Fruit fly (Drosophila melanogaster) whole organism, embryonic: Measurements from ENCODE around the gene Lsm12a.

ENCODE experiments used
- Bdp1 ChIP-seq: fragments of 200-800 bp; sonication (Bioruptor generic); optimal IDR thresholded peaks from 3 replicates; lab custom pipeline; 2016; ENCODE audit warnings: missing biosample characterization, missing genetic modification characterization
- CG13287 ChIP-seq: fragments of 200-800 bp; sonication (Bioruptor generic); IDR thresholded peaks from 2 replicates; pipeline ENCODE4 v1.3.6; 2022; ENCODE audit warnings: missing biosample characterization, missing genetic modification characterization; ENCODE audit not compliant: partially characterized antibody
- CG15269 ChIP-seq: fragments of 200-800 bp; sonication (Bioruptor generic); optimal IDR thresholded peaks from 2 replicates; lab custom pipeline; 2018; ENCODE audit warnings: missing biosample characterization, mild to moderate bottlenecking, missing genetic modification characterization, moderate library complexity
- CG1529 ChIP-seq: fragments of 200-800 bp; sonication (Bioruptor generic); optimal IDR thresholded peaks from 3 replicates; lab custom pipeline; 2018; ENCODE audit warnings: missing biosample characterization, missing genetic modification characterization
- CG1602 ChIP-seq: fragments of 200-800 bp; sonication (Bioruptor generic); optimal IDR thresholded peaks from 3 replicates; lab custom pipeline; 2016; ENCODE audit warnings: missing biosample characterization, missing genetic modification characterization
- CG17186 ChIP-seq: fragments of 200-800 bp; sonication (Bioruptor generic); optimal IDR thresholded peaks from 3 replicates; lab custom pipeline; 2017; ENCODE audit warnings: missing biosample characterization, missing genetic modification reagents, missing genetic modification characterization
- CG17361 ChIP-seq: fragments of 200-800 bp; sonication (Bioruptor generic); IDR thresholded peaks from 3 replicates; pipeline ENCODE4 v1.3.6; 2022; ENCODE audit warnings: missing biosample characterization, missing genetic modification characterization
- CG17829 ChIP-seq: fragments of 200-800 bp; optimal IDR thresholded peaks from 2 replicates; lab custom pipeline; 2019; ENCODE audit warnings: missing biosample characterization, mild to moderate bottlenecking, missing genetic modification characterization, moderate library complexity
- CG17912 ChIP-seq: fragments of 200-800 bp; sonication (Bioruptor generic); optimal IDR thresholded peaks from 2 replicates; lab custom pipeline; 2018; ENCODE audit warnings: missing biosample characterization, mild to moderate bottlenecking, missing genetic modification characterization
- CG1832 ChIP-seq: fragments of 200-800 bp; sonication (Bioruptor generic); optimal IDR thresholded peaks from 2 replicates; lab custom pipeline; 2017; ENCODE audit warnings: missing biosample characterization, mild to moderate bottlenecking, missing genetic modification characterization, inconsistent platforms
- CG2129 ChIP-seq: fragments of 200-800 bp; sonication (Bioruptor generic); IDR thresholded peaks from 2 replicates; pipeline ENCODE4 v1.3.6; 2022; ENCODE audit warnings: missing biosample characterization, missing genetic modification characterization; ENCODE audit not compliant: partially characterized antibody
- CG30431 ChIP-seq: fragments of 200-800 bp; sonication (Bioruptor generic); optimal IDR thresholded peaks from 2 replicates; lab custom pipeline; 2017; ENCODE audit warnings: missing biosample characterization, missing genetic modification characterization
- CG31441 ChIP-seq: fragments of 200-800 bp; sonication (Bioruptor generic); IDR thresholded peaks from 2 replicates; pipeline ENCODE4 v1.3.6; 2022; ENCODE audit warnings: missing biosample characterization, missing genetic modification characterization
- CG3163 ChIP-seq: fragments of 200-800 bp; sonication (Bioruptor generic); optimal IDR thresholded peaks from 3 replicates; lab custom pipeline; 2016; ENCODE audit warnings: missing biosample characterization, missing genetic modification characterization
- CG32772 ChIP-seq: fragments of 200-800 bp; sonication (Bioruptor generic); IDR thresholded peaks from 2 replicates; pipeline ENCODE4 v1.3.6; 2022; ENCODE audit warnings: missing biosample characterization, missing genetic modification characterization
- CG6254 ChIP-seq: fragments of 200-800 bp; sonication (Bioruptor generic); optimal IDR thresholded peaks from 3 replicates; lab custom pipeline; 2017; ENCODE audit warnings: mild to moderate bottlenecking, missing biosample characterization, missing genetic modification reagents, missing genetic modification characterization
- CG6272 ChIP-seq: fragments of 200-800 bp; sonication (Bioruptor generic); IDR thresholded peaks from 2 replicates; pipeline ENCODE4 v1.3.6; 2022; ENCODE audit warnings: missing biosample characterization, missing genetic modification characterization
- CG6689 ChIP-seq: fragments of 200-800 bp; sonication (Bioruptor generic); IDR thresholded peaks from 2 replicates; pipeline ENCODE4 v1.3.6; 2022; ENCODE audit warnings: missing biosample characterization, missing genetic modification characterization
- CG8281 ChIP-seq: fragments of 200-800 bp; sonication (Bioruptor generic); optimal IDR thresholded peaks from 2 replicates; lab custom pipeline; 2018; ENCODE audit warnings: missing biosample characterization, mild to moderate bottlenecking, missing genetic modification characterization, moderate library complexity
- CG9437 ChIP-seq: fragments of 200-800 bp; sonication (Bioruptor generic); optimal IDR thresholded peaks from 2 replicates; lab custom pipeline; 2018; ENCODE audit warnings: missing biosample characterization, mild to moderate bottlenecking, missing genetic modification characterization
- Camta ChIP-seq: fragments of 200-800 bp; sonication (Bioruptor generic); optimal IDR thresholded peaks from 2 replicates; lab custom pipeline; 2016; ENCODE audit warnings: missing biosample characterization, missing genetic modification characterization
- D ChIP-seq, 2 experiments: fragments of 200-800 bp in 1 of 2; fragments of >200 bp in 1 of 2; sonication (Bioruptor generic) in 1 of 2; optimal IDR thresholded peaks; 2 replicates in 1 of 2; 3 replicates in 1 of 2; lab custom pipeline; 2017; ENCODE audit warnings: mild to moderate bottlenecking in 1 of 2, missing biosample characterization in 1 of 2, missing genetic modification characterization in 1 of 2, missing genetic modification reagents in 1 of 2
- Doc3 ChIP-seq: fragments of 200-800 bp; sonication (Bioruptor generic); IDR thresholded peaks from 3 replicates; pipeline ENCODE4 v1.3.6; 2022; ENCODE audit warnings: missing biosample characterization, missing genetic modification characterization; ENCODE audit not compliant: partially characterized antibody
- Drgx ChIP-seq: fragments of 200-800 bp; sonication (Bioruptor generic); IDR thresholded peaks from 2 replicates; pipeline ENCODE4 v1.3.6; 2022; ENCODE audit warnings: missing biosample characterization, missing genetic modification characterization
- E2f2 ChIP-seq: fragments of 200-800 bp; sonication (Bioruptor generic); IDR thresholded peaks from 2 replicates; pipeline ENCODE4 v1.3.6; 2022; ENCODE audit warnings: missing biosample characterization, missing genetic modification characterization
- Jarid2 ChIP-seq: fragments of 200-800 bp; sonication (Bioruptor generic); optimal IDR thresholded peaks from 3 replicates; lab custom pipeline; 2017; ENCODE audit warnings: mild to moderate bottlenecking, missing biosample characterization, missing genetic modification reagents, missing genetic modification characterization
- Nf-YB ChIP-seq: fragments of 200-800 bp; sonication (Bioruptor generic); optimal IDR thresholded peaks from 3 replicates; lab custom pipeline; 2019; ENCODE audit warnings: missing biosample characterization, mild to moderate bottlenecking, missing genetic modification characterization, moderate library complexity
- Oaz ChIP-seq: fragments of 200-800 bp; sonication (Bioruptor generic); IDR thresholded peaks from 2 replicates; pipeline ENCODE4 v1.3.6; 2022; ENCODE audit warnings: missing biosample characterization, missing genetic modification characterization
- Ssrp ChIP-seq: fragments of 200-800 bp; sonication (Bioruptor generic); optimal IDR thresholded peaks from 2 replicates; lab custom pipeline; 2018; ENCODE audit warnings: missing biosample characterization, mild to moderate bottlenecking, missing genetic modification characterization, moderate library complexity
- Stat92E ChIP-seq, 3 experiments: fragments of >200 bp in 2 of 3; fragments of 200-800 bp in 1 of 3; sonication (Bioruptor generic) in 1 of 3; optimal IDR thresholded peaks; 2 replicates each; lab custom pipeline; 2017 to 2019; ENCODE audit warnings: missing biosample characterization in 3 of 3, missing genetic modification characterization in 3 of 3, mild to moderate bottlenecking in 1 of 3, moderate library complexity in 1 of 3
- Trl ChIP-seq, 3 experiments: fragments of >200 bp in 2 of 3; fragments of 200-800 bp in 1 of 3; sonication (Bioruptor generic) in 1 of 3; optimal IDR thresholded peaks; 2 replicates in 1 of 3; 3 replicates in 2 of 3; lab custom pipeline; 2016 to 2017; ENCODE audit warnings: missing biosample characterization in 1 of 3, missing genetic modification characterization in 1 of 3
- ap ChIP-seq: fragments of 200-800 bp; sonication (Bioruptor generic); IDR thresholded peaks from 2 replicates; pipeline ENCODE4 v1.3.6; 2022; ENCODE audit warnings: missing biosample characterization, missing genetic modification characterization
- br ChIP-seq: fragments of >200 bp; optimal IDR thresholded peaks from 2 replicates; lab custom pipeline; 2017
- cad ChIP-seq: fragments of >200 bp; optimal IDR thresholded peaks from 2 replicates; lab custom pipeline; 2017; ENCODE audit warnings: missing biosample characterization, missing genetic modification characterization
- disco-r ChIP-seq: fragments of 200-800 bp; sonication (Bioruptor generic); optimal IDR thresholded peaks from 2 replicates; lab custom pipeline; 2016; ENCODE audit warnings: missing biosample characterization, missing genetic modification characterization
- dysf ChIP-seq: fragments of 200-800 bp; sonication (Bioruptor generic); IDR thresholded peaks from 3 replicates; pipeline ENCODE4 v1.3.6; 2022; ENCODE audit warnings: missing biosample characterization, missing genetic modification characterization
- gcm ChIP-seq: fragments of 200-800 bp; sonication (Bioruptor generic); optimal IDR thresholded peaks from 2 replicates; lab custom pipeline; 2019; ENCODE audit warnings: missing biosample characterization, mild to moderate bottlenecking, missing genetic modification characterization, moderate library complexity
- gcm2 ChIP-seq: fragments of 200-800 bp; sonication (Bioruptor generic); optimal IDR thresholded peaks from 2 replicates; lab custom pipeline; 2016; ENCODE audit warnings: missing biosample characterization, missing genetic modification characterization
- gfzf ChIP-seq: fragments of 200-800 bp; sonication (Bioruptor generic); optimal IDR thresholded peaks from 2 replicates; lab custom pipeline; 2016; ENCODE audit warnings: missing biosample characterization, mild to moderate bottlenecking, missing genetic modification characterization, moderate library complexity
- gsb-n ChIP-seq: fragments of 200-800 bp; sonication (Bioruptor generic); optimal IDR thresholded peaks from 3 replicates; lab custom pipeline; 2018; ENCODE audit warnings: missing biosample characterization, mild to moderate bottlenecking, missing genetic modification characterization
- gt ChIP-seq: fragments of 200-800 bp; sonication (Bioruptor generic); IDR thresholded peaks from 2 replicates; pipeline ENCODE4 v1.3.6; 2022; ENCODE audit warnings: missing biosample characterization, missing genetic modification characterization
- hkb ChIP-seq, 2 experiments: fragments of 200-800 bp in 1 of 2; fragments of >200 bp in 1 of 2; sonication (Bioruptor generic) in 1 of 2; IDR thresholded peaks in 1 of 2; optimal IDR thresholded peaks in 1 of 2; 2 replicates each; pipeline versions ENCODE4 v1.3.6 to Lab custom; 2017 to 2022; ENCODE audit warnings: missing biosample characterization in 1 of 2, missing genetic modification characterization in 1 of 2
- mirr ChIP-seq: fragments of 200-800 bp; sonication (Bioruptor generic); optimal IDR thresholded peaks from 3 replicates; lab custom pipeline; 2018; ENCODE audit warnings: missing biosample characterization, mild to moderate bottlenecking, missing genetic modification characterization
- phol ChIP-seq: fragments of 200-800 bp; sonication (Bioruptor generic); optimal IDR thresholded peaks from 3 replicates; lab custom pipeline; 2018; ENCODE audit warnings: missing biosample characterization, mild to moderate bottlenecking, missing genetic modification characterization, moderate library complexity
- so ChIP-seq: fragments of 200-800 bp; sonication (Bioruptor generic); IDR thresholded peaks from 3 replicates; pipeline ENCODE4 v1.3.6; 2022; ENCODE audit warnings: missing biosample characterization, missing genetic modification characterization
- tup ChIP-seq: fragments of 200-800 bp; sonication (Bioruptor generic); optimal IDR thresholded peaks from 2 replicates; lab custom pipeline; 2016; ENCODE audit warnings: missing biosample characterization, mild to moderate bottlenecking, missing genetic modification characterization, moderate library complexity
- unpg ChIP-seq: fragments of 200-800 bp; sonication (Bioruptor generic); optimal IDR thresholded peaks from 3 replicates; lab custom pipeline; 2018; ENCODE audit warnings: missing biosample characterization, mild to moderate bottlenecking, missing genetic modification characterization, moderate library complexity
- zen ChIP-seq: fragments of 200-800 bp; sonication (Bioruptor generic); optimal IDR thresholded peaks from 3 replicates; lab custom pipeline; 2018; ENCODE audit warnings: missing biosample characterization, mild to moderate bottlenecking, missing genetic modification characterization, moderate library complexity

Lsm12a gene

dm6 chrX:12006678-12007441 is 11.6 kb upstream of the Lsm12a start, which contains the start of gene CG1806 (continued):
- TF ChIP-seq CG17829 (tag; lab: Kevin White, UChicago) (peak; percentile 1), Oaz (no peak), hkb (optimal IDR thresholded peaks at IDR 0.05; lab: Kevin White, UChicago) (no peak), hkb (GFP tag; IDR thresholded peaks at IDR 0.05; lab: Robert Waterston, UW) (peak; percentile 53; the same call in 1 of the 2 replicates), Stat92E (GFP tag; optimal IDR thresholded peaks at IDR 0.05; lab: Kevin White, UChicago) (no peak), CG3163 (GFP tag; lab: Kevin White, UChicago) (no peak), E2f2 (GFP tag; lab: Robert Waterston, UW) (no peak), Nf-YB (GFP tag; lab: Kevin White, UChicago) (no peak), phol (tag; lab: Kevin White, UChicago) (no peak), Bdp1 (GFP tag; lab: Kevin White, UChicago) (no peak), br (no peak), CG30431 (GFP tag; lab: Kevin White, UChicago) (no peak), CG9437 (no peak), D (optimal IDR thresholded peaks at IDR 0.05; lab: Kevin White, UChicago) (no peak), D (GFP tag; optimal IDR thresholded peaks at IDR 0.05; lab: Kevin White, UChicago) (no peak), CG17361 (no peak), gt (GFP tag; lab: Robert Waterston, UW) (no peak), CG6254 (GFP tag; lab: Kevin White, UChicago) (peak; percentile 34), dysf (GFP tag; lab: Robert Waterston, UW) (no peak), zen (tag; lab: Kevin White, UChicago) (no peak), disco-r (GFP tag; lab: Kevin White, UChicago) (no peak), CG1832 (GFP tag; lab: Kevin White, UChicago) (no peak), gfzf (GFP tag; lab: Kevin White, UChicago) (no peak), cad (GFP tag; lab: Kevin White, UChicago) (peak; percentile 22), Drgx (peak; percentile 64), CG32772 (no peak), gcm2 (GFP tag; lab: Kevin White, UChicago) (no peak), ap (GFP tag; lab: Robert Waterston, UW) (no peak), gsb-n (tag; lab: Kevin White, UChicago) (no peak), so (GFP tag; lab: Robert Waterston, UW) (peak; percentile 56; the same call in 1 of the 3 replicates), CG6272 (GFP tag; lab: Robert Waterston, UW) (no peak), tup (GFP tag; lab: Kevin White, UChicago) (no peak), CG13287 (GFP tag; lab: Robert Waterston, UW) (peak; percentile 27), mirr (GFP tag; lab: Kevin White, UChicago) (peak; percentile 8), CG1602 (GFP tag; lab: Kevin White, UChicago) (no peak), Trl (optimal IDR thresholded peaks at IDR 0.05; lab: Kevin White, UChicago) (peak; percentile 94 to 97), Trl (GFP tag; optimal IDR thresholded peaks at IDR 0.05; lab: Kevin White, UChicago) (peak; percentile 54), gcm (GFP tag; lab: Kevin White, UChicago) (peak; percentile 17), CG15269 (tag; lab: Kevin White, UChicago) (peak; percentile 4), CG1529 (GFP tag; lab: Kevin White, UChicago) (no peak), CG17186 (GFP tag; lab: Kevin White, UChicago) (no peak), CG31441 (GFP tag; lab: Robert Waterston, UW) (no peak), Doc3 (GFP tag; lab: Robert Waterston, UW) (0 out of 3 replicates have a peak, but pooled peaks have one; percentile 9), CG2129 (GFP tag; lab: Robert Waterston, UW) (no peak), Camta (GFP tag; lab: Kevin White, UChicago) (no peak), CG6689 (GFP tag; lab: Robert Waterston, UW) (no peak), CG17912 (GFP tag; lab: Kevin White, UChicago) (no peak), Ssrp (tag; lab: Kevin White, UChicago) (no peak), unpg (no peak), Jarid2 (GFP tag; lab: Kevin White, UChicago) (peak; percentile 85), CG8281 (tag; lab: Kevin White, UChicago) (no peak)
